Fruit fly (Drosophila melanogaster) whole organism, wandering third instar larva: ENCODE data around the gene Set2.

Experiments
- Abd-B ChIP-seq: fragments of >200 bp; optimal IDR thresholded peaks from 2 replicates; lab custom pipeline; 2017; ENCODE audit warnings: missing biosample characterization, missing genetic modification characterization
- CG32264 ChIP-seq: fragments of 200-800 bp; sonication (Bioruptor generic); optimal IDR thresholded peaks from 2 replicates; lab custom pipeline; 2016; ENCODE audit warnings: missing biosample characterization, missing genetic modification characterization
- CG9705 ChIP-seq: fragments of 200-800 bp; sonication (Bioruptor generic); optimal IDR thresholded peaks from 2 replicates; lab custom pipeline; 2018; ENCODE audit warnings: missing biosample characterization, mild to moderate bottlenecking, missing genetic modification characterization
- CrebA ChIP-seq: fragments of 200-800 bp; sonication (Bioruptor generic); optimal IDR thresholded peaks from 2 replicates; lab custom pipeline; 2016; ENCODE audit warnings: missing biosample characterization, mild to moderate bottlenecking, missing genetic modification characterization, borderline replicate concordance
- Dfd ChIP-seq: fragments of >200 bp; optimal IDR thresholded peaks from 2 replicates; lab custom pipeline; 2017; ENCODE audit warnings: missing biosample characterization, missing genetic modification characterization
- Dif ChIP-seq: fragments of 200-275, 200-300 bp; sonication (Bioruptor generic); optimal IDR thresholded peaks from 2 replicates; lab custom pipeline; 2018; ENCODE audit warnings: missing biosample characterization, missing genetic modification characterization; ENCODE audit not compliant: partially characterized antibody
- GATAd ChIP-seq: sonication (Bioruptor generic); optimal IDR thresholded peaks from 2 replicates; lab custom pipeline; 2016; ENCODE audit warnings: missing biosample characterization, missing genetic modification characterization
- HLH106 ChIP-seq: fragments of 200-800 bp; optimal IDR thresholded peaks from 3 replicates; lab custom pipeline; 2019; ENCODE audit warnings: missing biosample characterization, mild to moderate bottlenecking, missing genetic modification characterization, moderate library complexity
- Hnf4 ChIP-seq: fragments of 200-800 bp; sonication (Bioruptor generic); optimal IDR thresholded peaks from 2 replicates; lab custom pipeline; 2016; ENCODE audit warnings: missing biosample characterization, mild to moderate bottlenecking, missing genetic modification characterization
- Hr78 ChIP-seq: fragments of >200 bp; optimal IDR thresholded peaks from 2 replicates; lab custom pipeline; 2017; ENCODE audit warnings: missing biosample characterization, missing genetic modification characterization
- Hr83 ChIP-seq: fragments of 200-300 bp; sonication (Bioruptor generic); optimal IDR thresholded peaks from 2 replicates; lab custom pipeline; 2016; ENCODE audit warnings: missing biosample characterization, mild to moderate bottlenecking, missing genetic modification characterization, moderate library complexity; ENCODE audit not compliant: poor library complexity, severe bottlenecking
- Jra ChIP-seq: sonication (Bioruptor generic); optimal IDR thresholded peaks from 2 replicates; lab custom pipeline; 2016; ENCODE audit warnings: missing biosample characterization, missing genetic modification characterization
- Mio ChIP-seq: sonication (Bioruptor generic); optimal IDR thresholded peaks from 2 replicates; lab custom pipeline; 2016; ENCODE audit warnings: missing biosample characterization, missing genetic modification characterization
- Myc ChIP-seq: fragments of >200 bp; optimal IDR thresholded peaks from 2 replicates; lab custom pipeline; 2017
- N ChIP-seq: fragments of >200 bp; optimal IDR thresholded peaks from 2 replicates; lab custom pipeline; 2018; ENCODE audit warnings: missing biosample characterization, missing external identifiers, missing genetic modification characterization
- OdsH ChIP-seq: fragments of 200-800 bp; sonication (Bioruptor generic); optimal IDR thresholded peaks from 2 replicates; lab custom pipeline; 2016; ENCODE audit warnings: missing biosample characterization, mild to moderate bottlenecking, missing genetic modification characterization
- Rel ChIP-seq, 2 experiments: fragments of 200-800 bp; sonication (Bioruptor generic) in 1 of 2; optimal IDR thresholded peaks; 2 replicates in 1 of 2; 3 replicates in 1 of 2; lab custom pipeline; 2016 to 2019; ENCODE audit warnings: mild to moderate bottlenecking in 2 of 2, missing biosample characterization in 2 of 2, missing genetic modification characterization in 2 of 2, moderate library complexity in 1 of 2
- Sp1 ChIP-seq: fragments of 200-800 bp; sonication (Bioruptor generic); optimal IDR thresholded peaks from 3 replicates; lab custom pipeline; 2019; ENCODE audit warnings: missing biosample characterization, mild to moderate bottlenecking, missing genetic modification characterization, moderate library complexity
- Vsx2 ChIP-seq: fragments of 200-300, 225-300 bp; sonication (Bioruptor generic); optimal IDR thresholded peaks from 2 replicates; lab custom pipeline; 2018; ENCODE audit warnings: missing biosample characterization, missing genetic modification characterization; ENCODE audit not compliant: partially characterized antibody
- br ChIP-seq: fragments of 200-800 bp; sonication (Bioruptor generic); optimal IDR thresholded peaks from 2 replicates; lab custom pipeline; 2016; ENCODE audit warnings: missing biosample characterization, missing genetic modification characterization
- brk ChIP-seq: fragments of 200-800 bp; sonication (Bioruptor generic); optimal IDR thresholded peaks from 2 replicates; lab custom pipeline; 2016; ENCODE audit warnings: missing biosample characterization, mild to moderate bottlenecking, missing genetic modification characterization
- dl ChIP-seq, 2 experiments: fragments of 175-275, 200-275 bp in 1 of 2; fragments of 200-275 bp in 1 of 2; sonication (Bioruptor generic); optimal IDR thresholded peaks; lab custom pipeline; 2018; ENCODE audit warnings: mild to moderate bottlenecking in 2 of 2, missing biosample characterization in 2 of 2, missing genetic modification characterization in 2 of 2, moderate library complexity in 2 of 2; ENCODE audit not compliant: partially characterized antibody in 2 of 2, insufficient read depth in 1 of 2
- dmrt93B ChIP-seq: fragments of 200-800 bp; sonication (Bioruptor generic); optimal IDR thresholded peaks from 2 replicates; lab custom pipeline; 2018; ENCODE audit warnings: missing biosample characterization, mild to moderate bottlenecking, missing genetic modification characterization
- dsf ChIP-seq: sonication (Bioruptor generic); optimal IDR thresholded peaks from 2 replicates; lab custom pipeline; 2016; ENCODE audit warnings: missing biosample characterization, missing genetic modification characterization, borderline replicate concordance
- ey ChIP-seq: fragments of 200-800 bp; sonication (Bioruptor generic); optimal IDR thresholded peaks from 2 replicates; lab custom pipeline; 2016; ENCODE audit warnings: missing biosample characterization, missing genetic modification characterization
- foxo ChIP-seq, 2 experiments: fragments of 200-800 bp; sonication (Bioruptor generic); optimal IDR thresholded peaks; 2 replicates in 1 of 2; 3 replicates in 1 of 2; lab custom pipeline; 2016 to 2017; ENCODE audit warnings: missing biosample characterization in 2 of 2, missing genetic modification characterization in 2 of 2
- fru ChIP-seq: fragments of 200-800 bp; sonication (Bioruptor generic); optimal IDR thresholded peaks from 3 replicates; lab custom pipeline; 2016; ENCODE audit warnings: missing biosample characterization, mild to moderate bottlenecking, missing genetic modification characterization
- h ChIP-seq: fragments of 200-800 bp; sonication (Bioruptor generic); optimal IDR thresholded peaks from 3 replicates; lab custom pipeline; 2016; ENCODE audit warnings: missing biosample characterization, mild to moderate bottlenecking, missing genetic modification characterization
- jim ChIP-seq: fragments of 175-275, 200-325 bp; sonication (Bioruptor generic); optimal IDR thresholded peaks from 2 replicates; lab custom pipeline; 2016; ENCODE audit warnings: missing biosample characterization, mild to moderate bottlenecking, missing genetic modification characterization
- lola ChIP-seq: fragments of >200 bp; optimal IDR thresholded peaks from 2 replicates; lab custom pipeline; 2017; ENCODE audit warnings: missing biosample characterization, missing genetic modification characterization
- pan ChIP-seq: fragments of >200 bp; optimal IDR thresholded peaks from 2 replicates; lab custom pipeline; 2017
- psq ChIP-seq: fragments of 200-800 bp; sonication (Bioruptor generic); optimal IDR thresholded peaks from 3 replicates; lab custom pipeline; 2017; ENCODE audit warnings: missing biosample characterization, mild to moderate bottlenecking, missing genetic modification characterization, moderate library complexity
- rgr ChIP-seq: fragments of 200-800 bp; sonication (Bioruptor generic); optimal IDR thresholded peaks from 3 replicates; lab custom pipeline; 2016; ENCODE audit warnings: missing biosample characterization, mild to moderate bottlenecking, missing genetic modification characterization
- sage ChIP-seq: fragments of 200-800 bp; sonication (Bioruptor generic); optimal IDR thresholded peaks from 2 replicates; lab custom pipeline; 2016; ENCODE audit warnings: missing biosample characterization, mild to moderate bottlenecking, missing genetic modification characterization
- sv ChIP-seq: fragments of 200-800 bp; sonication (Bioruptor generic); optimal IDR thresholded peaks from 3 replicates; lab custom pipeline; 2016; ENCODE audit warnings: missing biosample characterization, missing genetic modification characterization
- tai ChIP-seq: sonication (Bioruptor generic); optimal IDR thresholded peaks from 2 replicates; lab custom pipeline; 2016; ENCODE audit warnings: missing biosample characterization, missing genetic modification characterization
- usp ChIP-seq: fragments of >200 bp; optimal IDR thresholded peaks from 2 replicates; lab custom pipeline; 2017; ENCODE audit warnings: missing biosample characterization, missing genetic modification characterization
- woc ChIP-seq: sonication (Bioruptor generic); optimal IDR thresholded peaks from 2 replicates; lab custom pipeline; 2016; ENCODE audit warnings: missing biosample characterization, mild to moderate bottlenecking, missing genetic modification characterization

The Set2 gene

dm6 chrX:13412941-13413613 is at the start of gene Set2, which contains the start of gene CG1998:
Set2 (plus strand) TSS chrX:13413242.
CG1998 (minus strand) TSS chrX:13413074.
- peak; percentile 43 for TF ChIP-seq Myc (lab: Kevin White, UChicago)
- TF ChIP-seq fru: no peak
- no peak for TF ChIP-seq CG32264 (GFP tag; lab: Kevin White, UChicago)
- no peak for TF ChIP-seq dsf (GFP tag; lab: Kevin White, UChicago)
- TF ChIP-seq woc (GFP tag; lab: Kevin White, UChicago): no peak
- peak; percentile 55 for TF ChIP-seq Hr83
- peak; percentile 18 for TF ChIP-seq HLH106
- TF ChIP-seq Abd-B: no peak
- TF ChIP-seq Rel (GFP tag; optimal IDR thresholded peaks at IDR 0.05; lab: Kevin White, UChicago): no peak
- peak; percentile 28 for TF ChIP-seq Rel (tag; optimal IDR thresholded peaks at IDR 0.05; lab: Kevin White, UChicago)
- TF ChIP-seq Hnf4 (GFP tag; lab: Kevin White, UChicago): no peak
- TF ChIP-seq lola: no peak
- TF ChIP-seq rgr: no peak
- no peak for TF ChIP-seq Jra (GFP tag; lab: Kevin White, UChicago)
- peak; percentile 0 for TF ChIP-seq CG9705 (GFP tag; lab: Kevin White, UChicago)
- TF ChIP-seq GATAd (GFP tag; lab: Kevin White, UChicago): no peak
- no peak for TF ChIP-seq dmrt93B (GFP tag; lab: Kevin White, UChicago)
- no peak for TF ChIP-seq Mio (GFP tag; lab: Kevin White, UChicago)
- no peak for TF ChIP-seq Dfd (GFP tag; lab: Kevin White, UChicago)
- no peak for TF ChIP-seq CrebA (GFP tag; lab: Kevin White, UChicago)
- TF ChIP-seq sv (GFP tag; lab: Kevin White, UChicago): no peak
- TF ChIP-seq dl (GFP tag; optimal IDR thresholded peaks at IDR 0.05; lab: Kevin White, UChicago; ENCODE audit: insufficient read depth in 1 of 2, partially characterized antibody in 2 of 2): no peak
- peak; percentile 11 for TF ChIP-seq psq (GFP tag; lab: Kevin White, UChicago)
- no peak for TF ChIP-seq br
- no peak for TF ChIP-seq jim
- no peak for TF ChIP-seq h
- TF ChIP-seq Dif (GFP tag; lab: Kevin White, UChicago): peak; percentile 29
- TF ChIP-seq OdsH (GFP tag; lab: Kevin White, UChicago): no peak
- TF ChIP-seq brk (GFP tag; lab: Kevin White, UChicago): no peak
- peak; percentile 20 for TF ChIP-seq Sp1 (GFP tag; lab: Kevin White, UChicago)
- no peak for TF ChIP-seq ey (GFP tag; lab: Kevin White, UChicago)
- no peak for TF ChIP-seq Hr78 (GFP tag; lab: Kevin White, UChicago)
- no peak for TF ChIP-seq sage (GFP tag; lab: Kevin White, UChicago)
- TF ChIP-seq tai (GFP tag; lab: Kevin White, UChicago): no peak
- no peak for TF ChIP-seq foxo (GFP tag; optimal IDR thresholded peaks at IDR 0.05; lab: Kevin White, UChicago)
- no peak for TF ChIP-seq Vsx2 (GFP tag; lab: Kevin White, UChicago)
- no peak for TF ChIP-seq usp (GFP tag; lab: Kevin White, UChicago)
- no peak for TF ChIP-seq pan (lab: Kevin White, UChicago)
- TF ChIP-seq N (GFP tag; lab: Kevin White, UChicago): no peak

- TF ChIP-seq CG32264 (GFP tag; lab: Kevin White, UChicago) (no peak), Mio (GFP tag; lab: Kevin White, UChicago) (no peak), HLH106 (peak; percentile 31), ey (GFP tag; lab: Kevin White, UChicago) (no peak), rgr (no peak), jim (no peak), dsf (GFP tag; lab: Kevin White, UChicago) (no peak), fru (no peak), h (peak; percentile 21), Myc (lab: Kevin White, UChicago) (no peak), sv (GFP tag; lab: Kevin White, UChicago) (no peak), GATAd (GFP tag; lab: Kevin White, UChicago) (no peak), OdsH (GFP tag; lab: Kevin White, UChicago) (no peak), br (no peak), Abd-B (no peak), Hnf4 (GFP tag; lab: Kevin White, UChicago) (no peak), tai (GFP tag; lab: Kevin White, UChicago) (no peak), Hr78 (GFP tag; lab: Kevin White, UChicago) (no peak)
These were observed 44.9 kb upstream of the Set2 start, which contains the start of gene dmrt11E for dm6 chrX:13368149-13368548. dmrt11E (plus strand) TSS chrX:13368191.
